Worm (Caenorhabditis elegans): ENCODE data around the gene dyn-1.
A peak's percentile ranks its signal among the peaks of the same experiment; 100 is the strongest.

The dyn-1 gene

DNA sequence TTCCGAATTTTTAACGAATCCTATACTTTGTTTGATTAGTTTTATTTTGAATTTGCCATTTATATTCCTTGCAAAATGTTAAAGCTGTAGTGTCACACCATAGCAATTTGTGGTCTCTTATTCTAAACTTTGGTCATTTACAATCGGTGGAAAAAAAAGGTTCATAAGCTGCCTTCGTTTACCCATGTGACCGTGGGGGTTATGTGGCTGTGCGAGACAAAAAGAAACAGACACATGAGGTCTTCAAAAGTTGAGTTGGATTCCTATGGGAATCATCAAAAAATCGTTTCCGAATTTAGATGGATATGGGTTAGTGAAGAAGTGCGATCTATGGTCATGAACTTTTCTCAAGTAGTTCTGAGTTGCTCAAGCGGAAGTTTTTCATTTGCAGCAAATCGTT, 4.4 kb upstream of the dyn-1 start (continued):
- TF ChIP-seq crh-2 (tag; optimal IDR thresholded peaks at IDR 0.05) = peak; percentile 36

ce11 chrX:15566640-15567039, 2.0 kb upstream of the dyn-1 start:
- peak; percentile 43 for TF ChIP-seq C34F6.9 (tag; optimal IDR thresholded peaks at IDR 0.05)
- TF ChIP-seq mdl-1 (tag; optimal IDR thresholded peaks at IDR 0.05) = peak; percentile 36 to 45
- no peak for TF ChIP-seq nhr-21 (tag; optimal IDR thresholded peaks at IDR 0.05)
- peak in 1 of 2 experiments; percentile 13 for TF ChIP-seq lsy-2 (tag; optimal IDR thresholded peaks at IDR 0.05)
- TF ChIP-seq lin-39 (tag; optimal IDR thresholded peaks at IDR 0.05) = no peak
- TF ChIP-seq mab-5 (tag; optimal IDR thresholded peaks at IDR 0.05) = no peak
- TF ChIP-seq nhr-237 (tag; optimal IDR thresholded peaks at IDR 0.05) = no peak
- no peak for TF ChIP-seq nhr-77 (tag; optimal IDR thresholded peaks at IDR 0.05)
- TF ChIP-seq dmd-4 (tag; optimal IDR thresholded peaks at IDR 0.05) = no peak
- no peak for TF ChIP-seq lin-13 (GFP tag; optimal IDR thresholded peaks at IDR 0.05)
- peak; percentile 10 for TF ChIP-seq crh-2 (tag; optimal IDR thresholded peaks at IDR 0.05)
- no peak for TF ChIP-seq elt-1 (tag; optimal IDR thresholded peaks at IDR 0.05)
- TF ChIP-seq blmp-1 (tag; optimal IDR thresholded peaks at IDR 0.05; ENCODE audit: insufficient read depth) = no peak
- no peak for TF ChIP-seq ama-1 (optimal IDR thresholded peaks at IDR 0.05)
- TF ChIP-seq nhr-129 (tag; optimal IDR thresholded peaks at IDR 0.05) = peak; percentile 35
- no peak for TF ChIP-seq ZK546.5 (tag; optimal IDR thresholded peaks at IDR 0.05)
- TF ChIP-seq alr-1 (tag; optimal IDR thresholded peaks at IDR 0.05) = no peak
- TF ChIP-seq snpc-4 (tag; optimal IDR thresholded peaks at IDR 0.05) = peak; percentile 48
- TF ChIP-seq unc-39 (tag; optimal IDR thresholded peaks at IDR 0.05) = no peak
- no peak for TF ChIP-seq egl-27 (tag; optimal IDR thresholded peaks at IDR 0.05)
- TF ChIP-seq unc-55 (GFP tag; optimal IDR thresholded peaks at IDR 0.05) = peak; percentile 67
- no peak for TF ChIP-seq nhr-12 (tag; optimal IDR thresholded peaks at IDR 0.05)
- no peak for TF ChIP-seq sma-3 (GFP tag; optimal IDR thresholded peaks at IDR 0.05)
- TF ChIP-seq sem-4 (tag; optimal IDR thresholded peaks at IDR 0.05) = no peak
- no peak for TF ChIP-seq ceh-16 (tag; optimal IDR thresholded peaks at IDR 0.05)
- peak; percentile 36 for TF ChIP-seq lin-11 (tag; optimal IDR thresholded peaks at IDR 0.05)
- no peak for TF ChIP-seq fos-1 (tag; optimal IDR thresholded peaks at IDR 0.05)
- TF ChIP-seq nhr-23 (tag; optimal IDR thresholded peaks at IDR 0.05) = no peak
- TF ChIP-seq skn-1 (tag; optimal IDR thresholded peaks at IDR 0.05) = no peak
- no peak for TF ChIP-seq ceh-82 (tag; optimal IDR thresholded peaks at IDR 0.05)
- no peak for TF ChIP-seq gmeb-1 (tag; optimal IDR thresholded peaks at IDR 0.05)
- TF ChIP-seq aly-2 (tag; optimal IDR thresholded peaks at IDR 0.05) = no peak
- peak; percentile 46 for TF ChIP-seq zag-1 (tag; optimal IDR thresholded peaks at IDR 0.05)
- TF ChIP-seq F13H6.1 (tag; optimal IDR thresholded peaks at IDR 0.05) = peak; percentile 27
- no peak for TF ChIP-seq elt-3 (tag; optimal IDR thresholded peaks at IDR 0.05)
- no peak for TF ChIP-seq nhr-10 (tag; optimal IDR thresholded peaks at IDR 0.05)
- peak; percentile 90 for TF ChIP-seq Y55F3AM.14 (GFP tag; optimal IDR thresholded peaks at IDR 0.05)
- TF ChIP-seq peb-1 (tag; optimal IDR thresholded peaks at IDR 0.05) = no peak
- TF ChIP-seq sma-9 (GFP tag; optimal IDR thresholded peaks at IDR 0.05) = peak; percentile 48
- no peak for TF ChIP-seq sma-9 (tag; optimal IDR thresholded peaks at IDR 0.05)
- TF ChIP-seq mbf-1 (tag; optimal IDR thresholded peaks at IDR 0.05) = no peak
- TF ChIP-seq nhr-6 (tag; optimal IDR thresholded peaks at IDR 0.05) = no peak
- no peak for TF ChIP-seq nhr-25 (tag; optimal IDR thresholded peaks at IDR 0.05)
- TF ChIP-seq ztf-4 (tag; optimal IDR thresholded peaks at IDR 0.05) = no peak
- TF ChIP-seq unc-62 (GFP tag; optimal IDR thresholded peaks at IDR 0.05) = no peak
- no peak for TF ChIP-seq R02D3.7 (tag; optimal IDR thresholded peaks at IDR 0.05)
- no peak for TF ChIP-seq nhr-11 (tag; optimal IDR thresholded peaks at IDR 0.05)
- no peak for TF ChIP-seq ztf-11 (tag; optimal IDR thresholded peaks at IDR 0.05)
- no peak for TF ChIP-seq ztf-1 (GFP tag; conservative IDR thresholded peaks at IDR 0.05)

Data from whole organism, L2 larva.